Worm (Caenorhabditis elegans): ENCODE results near the gene gsto-1.

The gsto-1 gene

ce11 chrIII:7940819-7941218 is 6.0 kb downstream of the gsto-1 start, which contains the start of gene C29E4.12 (continued):
- TF ChIP-seq nhr-237 (tag; optimal IDR thresholded peaks at IDR 0.05), result peak; percentile 62

- TF ChIP-seq unc-98 (GFP tag; IDR thresholded peaks at IDR 0.05), result no peak
- no peak for TF ChIP-seq fkh-10 (GFP tag; optimal IDR thresholded peaks at IDR 0.05)
- no peak for TF ChIP-seq sptf-1 (tag; optimal IDR thresholded peaks at IDR 0.05)
- TF ChIP-seq irx-1 (tag; optimal IDR thresholded peaks at IDR 0.05), result no peak
- no peak for TF ChIP-seq efl-3 (GFP tag; optimal IDR thresholded peaks at IDR 0.05)
- no peak for TF ChIP-seq nhr-12 (tag; optimal IDR thresholded peaks at IDR 0.05)
- no peak for TF ChIP-seq lin-13 (GFP tag; optimal IDR thresholded peaks at IDR 0.05)
- no peak for TF ChIP-seq fos-1 (tag; optimal IDR thresholded peaks at IDR 0.05)
- TF ChIP-seq dsc-1 (tag; optimal IDR thresholded peaks at IDR 0.05), result no peak
Measured at ce11 chrIII:7937548-7937947, 9.3 kb downstream of the gsto-1 start, which contains the start of gene C29E4.10. TSS of gene C29E4.10 (plus strand) at chrIII:7937848.

- TF ChIP-seq unc-30 (tag; optimal IDR thresholded peaks at IDR 0.05) (no peak), nhr-19 (GFP tag; conservative IDR thresholded peaks at IDR 0.05) (no peak), lin-35 (GFP tag; optimal IDR thresholded peaks at IDR 0.05) (peak in 1 of 2 experiments; percentile 11), hpl-2 (GFP tag; optimal IDR thresholded peaks at IDR 0.05) (no peak), lin-15B (tag; optimal IDR thresholded peaks at IDR 0.05) (no peak), ceh-8 (GFP tag; optimal IDR thresholded peaks at IDR 0.05) (no peak)
Measured at ce11 chrIII:7933235-7933634, 13.6 kb downstream of the gsto-1 start, which contains the start of gene ran-2. TSS of gene ran-2 (plus strand) at chrIII:7933535.

- TF ChIP-seq lin-13 (GFP tag; optimal IDR thresholded peaks at IDR 0.05) (no peak), unc-62 (GFP tag; optimal IDR thresholded peaks at IDR 0.05) (no peak), nhr-19 (GFP tag; conservative IDR thresholded peaks at IDR 0.05) (no peak; the same call in 1 of the 2 replicates), unc-98 (GFP tag; IDR thresholded peaks at IDR 0.05) (no peak), nhr-237 (tag; optimal IDR thresholded peaks at IDR 0.05) (no peak), nhr-84 (tag; optimal IDR thresholded peaks at IDR 0.05) (no peak), snu-23 (GFP tag; optimal IDR thresholded peaks at IDR 0.05) (peak; percentile 63), nhr-85 (tag) (no peak), pqm-1 (tag; optimal IDR thresholded peaks at IDR 0.05) (no peak), lir-3 (tag; optimal IDR thresholded peaks at IDR 0.05; ENCODE audit: poor library complexity) (no peak), pag-3 (tag; optimal IDR thresholded peaks at IDR 0.05; ENCODE audit: borderline replicate concordance, insufficient read depth) (no peak), vab-15 (tag; optimal IDR thresholded peaks at IDR 0.05) (no peak), fkh-8 (tag; optimal IDR thresholded peaks at IDR 0.05) (no peak), dpl-1 (GFP tag; optimal IDR thresholded peaks at IDR 0.05) (peak; percentile 56 to 87 (median 83)), aha-1 (tag; optimal IDR thresholded peaks at IDR 0.05) (no peak), sup-37 (GFP tag; optimal IDR thresholded peaks at IDR 0.05) (no peak), efl-1 (optimal IDR thresholded peaks at IDR 0.05) (peak; percentile 64 to 81), efl-1 (GFP tag; optimal IDR thresholded peaks at IDR 0.05 in 1 of 2) (peak; percentile 83 to 98), ceh-88 (GFP tag; IDR thresholded peaks at IDR 0.05) (no peak), ztf-4 (tag; optimal IDR thresholded peaks at IDR 0.05) (no peak), sox-4 (tag; optimal IDR thresholded peaks at IDR 0.05) (no peak), alr-1 (tag; optimal IDR thresholded peaks at IDR 0.05; ENCODE audit: borderline replicate concordance) (no peak), nhr-12 (tag; optimal IDR thresholded peaks at IDR 0.05) (no peak), elt-2 (tag; optimal IDR thresholded peaks at IDR 0.05) (no peak), fkh-10 (GFP tag; optimal IDR thresholded peaks at IDR 0.05) (no peak), hlh-17 (GFP tag; optimal IDR thresholded peaks at IDR 0.05; ENCODE audit: borderline replicate concordance) (no peak), hpl-2 (GFP tag; optimal IDR thresholded peaks at IDR 0.05) (no peak), tbx-2 (tag; optimal IDR thresholded peaks at IDR 0.05) (no peak), isw-1 (GFP tag; IDR thresholded peaks at IDR 0.05) (no peak), ces-1 (GFP tag; optimal IDR thresholded peaks at IDR 0.05) (no peak), Y116A8C.19 (tag; optimal IDR thresholded peaks at IDR 0.05; ENCODE audit: borderline replicate concordance) (no peak), lin-14 (GFP tag; optimal IDR thresholded peaks at IDR 0.05) (no peak), nhr-77 (tag; optimal IDR thresholded peaks at IDR 0.05) (no peak), hlh-4 (tag; optimal IDR thresholded peaks at IDR 0.05) (no peak), unc-30 (tag; optimal IDR thresholded peaks at IDR 0.05) (no peak), nhr-11 (tag; optimal IDR thresholded peaks at IDR 0.05) (no peak), lin-39 (tag; optimal IDR thresholded peaks at IDR 0.05) (peak; percentile 29), mab-9 (GFP tag; IDR thresholded peaks at IDR 0.05) (no peak)
Measured at ce11 chrIII:7928549-7929129, 18.2 kb downstream of the gsto-1 start, which contains the start of the genes C29E4.13 and npp-15. TSS of gene C29E4.13 (minus strand) at chrIII:7928717. TSS of gene npp-15 (plus strand) at chrIII:7929043.
